Worm (Caenorhabditis elegans) whole organism, L4/young adult: ENCODE results near the gene cul-6.

Experiments
- W03F9.2 ChIP-seq: fragments of 150-350 bp; optimal IDR thresholded peaks from 2 replicates; lab custom pipeline; 2014; ENCODE audit warnings: missing biosample characterization, missing genetic modification characterization
- dao-5 ChIP-seq: sonication (generic microtip); optimal IDR thresholded peaks from 2 replicates; lab custom pipeline; 2016; ENCODE audit warnings: missing genotype, missing genetic modification characterization, moderate library complexity, missing compliant biosample characterization
- him-1 ChIP-seq: sonication (generic microtip); optimal IDR thresholded peaks from 2 replicates; lab custom pipeline; 2016; ENCODE audit warnings: missing genotype, missing genetic modification reagents, missing genetic modification characterization, missing compliant biosample characterization

cul-6 gene

ce11 chrIV:12600941-12601340 lies 10.7 kb upstream of the cul-6 start:
- TF ChIP-seq dao-5 (tag; lab: Kevin White, UChicago) (no peak), him-1 (tag; lab: Kevin White, UChicago) (no peak), W03F9.2 (tag; lab: Kevin White, UChicago) (no peak)

DNA sequence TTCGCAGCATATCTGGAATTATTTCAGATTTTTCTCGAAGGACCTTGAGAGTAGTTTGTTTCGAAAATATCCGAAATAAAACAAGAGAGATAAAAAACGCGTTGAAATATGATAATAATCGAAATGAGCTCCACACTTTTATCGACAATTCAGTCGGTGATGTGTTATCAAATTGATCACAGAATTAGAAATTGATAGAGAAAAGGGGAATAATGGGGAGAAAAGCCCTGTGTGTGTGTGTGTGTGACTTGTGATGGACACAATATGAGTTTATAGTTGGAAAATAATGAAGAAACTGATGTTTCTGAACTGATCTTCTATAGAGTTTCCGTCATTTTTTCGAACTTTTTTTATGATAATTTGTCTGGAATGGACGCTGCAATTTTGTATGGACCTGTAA lies 8.9 kb upstream of the cul-6 start, which contains the start of gene pgp-1:
Gene pgp-1, minus strand, starts transcription at position 12 of the 400 bp plus-strand sequence.
- TF ChIP-seq him-1 (tag; lab: Kevin White, UChicago): no peak
- TF ChIP-seq W03F9.2 (tag; lab: Kevin White, UChicago): no peak
- no peak for TF ChIP-seq dao-5 (tag; lab: Kevin White, UChicago)

DNA sequence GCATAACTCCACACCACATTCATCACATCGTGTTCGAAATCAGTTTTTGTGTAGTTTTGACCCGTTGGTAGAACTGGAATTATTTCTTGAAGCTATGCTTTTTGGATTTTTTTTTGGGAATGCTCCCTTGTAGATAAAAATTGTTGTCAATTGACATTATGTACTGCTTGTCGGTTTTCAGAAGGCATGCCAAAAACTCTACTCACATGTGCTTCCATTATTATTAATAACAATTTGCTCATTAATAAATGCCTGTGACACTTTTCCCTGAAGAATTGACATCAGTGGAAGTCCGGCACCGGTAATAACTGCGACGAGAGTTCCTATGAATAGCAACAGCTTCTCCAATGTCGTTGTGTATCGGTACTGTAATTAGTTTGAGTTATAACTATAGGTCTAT lies 6.7 kb upstream of the cul-6 start:
- TF ChIP-seq W03F9.2 (tag; lab: Kevin White, UChicago) (no peak), him-1 (tag; lab: Kevin White, UChicago) (no peak), dao-5 (tag; lab: Kevin White, UChicago) (no peak)

ce11 chrIV:12594574-12594973 lies 4.3 kb upstream of the cul-6 start:
- TF ChIP-seq him-1 (tag; lab: Kevin White, UChicago) (peak; percentile 74), W03F9.2 (tag; lab: Kevin White, UChicago) (no peak), dao-5 (tag; lab: Kevin White, UChicago) (peak; percentile 52)

- no peak for TF ChIP-seq dao-5 (tag; lab: Kevin White, UChicago)
- TF ChIP-seq W03F9.2 (tag; lab: Kevin White, UChicago): no peak
- no peak for TF ChIP-seq him-1 (tag; lab: Kevin White, UChicago)
These were observed 4.3 kb downstream of the cul-6 start, which contains the start of gene K08E7.8 for ce11 chrIV:12585966-12586365. Gene K08E7.8 (minus strand): TSS chrIV:12586066.

DNA sequence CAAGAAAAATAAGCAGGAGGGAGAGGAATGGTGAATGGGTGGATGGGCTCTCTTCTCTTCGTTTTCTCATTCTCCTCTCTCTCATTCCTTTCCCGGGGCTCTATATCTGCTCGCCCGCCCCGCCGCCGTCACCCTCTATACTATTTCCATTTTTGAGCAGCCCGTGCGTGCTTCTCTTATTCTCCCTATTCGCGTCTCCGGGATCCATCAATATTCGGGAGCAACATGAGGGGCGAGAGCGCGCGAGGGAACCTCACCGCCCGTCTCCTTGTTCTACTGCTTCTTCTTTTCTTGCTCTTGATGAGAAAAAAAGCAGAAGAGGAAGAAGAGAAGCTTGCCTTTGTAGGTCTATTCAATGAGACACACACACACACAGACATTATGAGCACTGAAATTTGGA lies 6.1 kb downstream of the cul-6 start:
- TF ChIP-seq him-1 (tag; lab: Kevin White, UChicago) (peak; percentile 29), W03F9.2 (tag; lab: Kevin White, UChicago) (no peak), dao-5 (tag; lab: Kevin White, UChicago) (no peak)

ce11 chrIV:12583181-12583580 lies 7.1 kb downstream of the cul-6 start:
- TF ChIP-seq W03F9.2 (tag; lab: Kevin White, UChicago): no peak
- no peak for TF ChIP-seq dao-5 (tag; lab: Kevin White, UChicago)
- TF ChIP-seq him-1 (tag; lab: Kevin White, UChicago): no peak

ce11 chrIV:12581046-12581445 lies 9.2 kb downstream of the cul-6 start, which contains the start of gene K08E7.6:
Gene K08E7.6 (minus strand): TSS chrIV:12581146.
- TF ChIP-seq him-1 (tag; lab: Kevin White, UChicago) (no peak), W03F9.2 (tag; lab: Kevin White, UChicago) (no peak), dao-5 (tag; lab: Kevin White, UChicago) (no peak)

- no peak for TF ChIP-seq W03F9.2 (tag; lab: Kevin White, UChicago)
- no peak for TF ChIP-seq dao-5 (tag; lab: Kevin White, UChicago)
- TF ChIP-seq him-1 (tag; lab: Kevin White, UChicago): no peak
These were observed 16.0 kb downstream of the cul-6 start for ce11 chrIV:12574265-12574664.

DNA sequence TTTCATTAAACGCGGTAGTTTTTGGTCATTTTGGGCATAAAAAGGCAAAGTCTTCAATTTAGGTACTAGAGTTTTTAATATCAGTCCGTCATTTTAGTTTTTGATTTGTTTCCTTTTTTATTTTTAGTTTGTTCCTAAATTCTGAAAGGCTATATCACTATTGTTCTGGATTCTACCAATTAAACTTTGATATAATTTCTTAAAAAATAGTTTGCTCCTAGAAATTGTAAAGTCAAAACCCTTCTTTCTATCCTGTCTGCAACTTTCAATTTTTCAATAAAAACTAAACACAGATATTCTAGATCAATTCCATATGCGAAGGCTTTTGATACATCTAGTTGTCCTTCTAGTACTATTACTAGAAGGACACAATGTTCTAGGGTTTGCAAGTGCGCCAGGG lies 17.2 kb downstream of the cul-6 start, which contains the start of gene K08E7.5:
Gene K08E7.5, plus strand, starts transcription at position 301 of the 400 bp plus-strand sequence.
- TF ChIP-seq him-1 (tag; lab: Kevin White, UChicago): no peak
- TF ChIP-seq dao-5 (tag; lab: Kevin White, UChicago): no peak
- TF ChIP-seq W03F9.2 (tag; lab: Kevin White, UChicago): no peak

DNA sequence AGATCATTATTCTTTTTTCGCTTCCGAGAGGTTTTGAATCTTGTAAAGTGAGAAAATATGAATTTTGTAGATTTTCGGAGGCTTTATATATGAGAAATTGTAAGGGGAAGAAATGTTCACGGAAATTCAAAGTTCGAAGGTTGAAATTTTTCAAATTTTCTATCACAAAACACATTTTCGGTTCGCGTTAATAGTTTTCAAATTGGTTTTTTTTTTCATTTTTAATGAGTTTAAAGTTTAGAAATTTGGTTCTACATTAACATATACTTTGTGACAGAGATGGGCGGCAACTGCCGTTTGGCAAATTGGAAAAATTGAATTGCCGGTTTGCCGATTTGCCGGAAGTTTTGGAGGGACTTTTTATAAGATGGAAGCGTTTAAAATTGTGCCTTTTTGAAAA lies 19.2 kb downstream of the cul-6 start, which contains the start of gene K08E7.4:
Gene K08E7.4, minus strand, starts transcription at position 101 of the 400 bp plus-strand sequence.
- no peak for TF ChIP-seq dao-5 (tag; lab: Kevin White, UChicago)
- no peak for TF ChIP-seq him-1 (tag; lab: Kevin White, UChicago)
- TF ChIP-seq W03F9.2 (tag; lab: Kevin White, UChicago): no peak

- TF ChIP-seq W03F9.2 (tag; lab: Kevin White, UChicago) (no peak), him-1 (tag; lab: Kevin White, UChicago) (no peak), dao-5 (tag; lab: Kevin White, UChicago) (no peak)
These were observed 19.7 kb downstream of the cul-6 start for ce11 chrIV:12570546-12570945.

ce11 chrIV:12567176-12567892 lies 22.9 kb downstream of the cul-6 start, which contains the start of the genes hsb-1 and let-99:
Gene hsb-1 (minus strand): TSS chrIV:12567226.
Gene let-99 (plus strand): TSS chrIV:12567842.
- peak; percentile 41 for TF ChIP-seq W03F9.2 (tag; lab: Kevin White, UChicago)
- no peak for TF ChIP-seq dao-5 (tag; lab: Kevin White, UChicago)
- no peak for TF ChIP-seq him-1 (tag; lab: Kevin White, UChicago)
